Fruit fly (Drosophila melanogaster) Kc167 (cell line): Measurements from ENCODE around the gene sle.

Experiments used
- Myc ChIP-seq: fragments of >200 bp; optimal IDR thresholded peaks from 2 replicates; lab custom pipeline; 2017; ENCODE audit warnings: missing external identifiers
- Sin3A ChIP-seq: fragments of >200 bp; optimal IDR thresholded peaks from 2 replicates; lab custom pipeline; 2018; ENCODE audit warnings: missing external identifiers
- h ChIP-seq: fragments of >200 bp; optimal IDR thresholded peaks from 3 replicates; lab custom pipeline; 2018; ENCODE audit warnings: missing external identifiers
- psq ChIP-seq: fragments of >200 bp; optimal IDR thresholded peaks from 2 replicates; lab custom pipeline; 2017; ENCODE audit warnings: missing external identifiers
- ttk ChIP-seq: sonication (Bioruptor generic); optimal IDR thresholded peaks from 2 replicates; lab custom pipeline; 2017; ENCODE audit warnings: missing external identifiers

DNA sequence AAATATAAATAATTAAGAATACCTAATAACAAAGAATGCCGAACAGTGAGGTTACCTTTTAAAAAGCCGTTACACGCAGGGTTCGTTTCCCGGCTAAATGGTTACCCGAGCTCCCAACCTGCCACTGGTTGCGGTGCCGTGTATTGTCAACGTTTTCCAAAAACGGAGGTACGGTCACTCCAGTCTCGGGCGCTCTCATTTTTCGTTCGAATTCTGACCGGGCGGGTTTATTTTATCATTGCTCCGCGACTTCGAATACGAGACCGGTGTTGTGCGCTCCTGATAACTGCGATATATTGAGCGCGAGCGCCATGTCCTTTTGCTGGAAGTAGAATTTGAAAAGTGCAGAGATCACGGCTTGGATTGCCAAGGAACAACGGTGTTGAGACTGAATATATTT, 17.1 kb downstream of the sle start, which contains the start of gene jumu:
- TF ChIP-seq Sin3A (lab: Kevin White, UChicago) (no peak), Myc (lab: Kevin White, UChicago) (no peak), h (lab: Kevin White, UChicago) (no peak), psq (lab: Kevin White, UChicago) (no peak), ttk (no peak)
